Worm (Caenorhabditis elegans) whole organism, mixed stage, embryonic: ENCODE data around the gene Y67H2A.2.

ENCODE experiments used
- blmp-1 ChIP-seq: fragments of 150-350 bp; optimal IDR thresholded peaks from 2 replicates; lab custom pipeline; 2014; ENCODE audit warnings: missing biosample characterization, missing genetic modification characterization
- elt-3 ChIP-seq: fragments of 150-350 bp; optimal IDR thresholded peaks from 2 replicates; lab custom pipeline; 2014; ENCODE audit warnings: missing biosample characterization, missing genetic modification characterization
- nhr-28 ChIP-seq: fragments of 150-350 bp; optimal IDR thresholded peaks from 2 replicates; lab custom pipeline; 2014; ENCODE audit warnings: missing biosample characterization, missing genetic modification characterization
- pha-4 ChIP-seq: fragments of 150-350 bp; optimal IDR thresholded peaks from 2 replicates; lab custom pipeline; 2018; ENCODE audit warnings: missing biosample characterization, missing genetic modification reagents, missing genetic modification characterization
- unc-62 ChIP-seq: fragments of 150-350 bp; optimal IDR thresholded peaks from 2 replicates; lab custom pipeline; 2014; ENCODE audit warnings: missing biosample characterization, missing genetic modification reagents, missing genetic modification characterization

- TF ChIP-seq pha-4 (tag; lab: Kevin White, UChicago), result no peak
- TF ChIP-seq blmp-1, result no peak
- no peak for TF ChIP-seq nhr-28 (tag; lab: Kevin White, UChicago)
- TF ChIP-seq unc-62 (GFP tag; lab: Kevin White, UChicago), result no peak
- no peak for TF ChIP-seq elt-3
Observed at ce11 chrIV:13289321-13289720, 8.3 kb downstream of the Y67H2A.2 start, which contains the start of gene Y67H2A.10.
